Fruit fly (Drosophila melanogaster): ENCODE results near the gene CG4789.

Gene CG4789

dm6 chrX:16751579-16752156 is 49.1 kb upstream of the CG4789 start, which contains the start of gene goe (continued):
- TF ChIP-seq CG18599 (GFP tag; optimal IDR thresholded peaks at IDR 0.05) (peak; percentile 73), unc-4 (GFP tag; IDR thresholded peaks at IDR 0.05; ENCODE audit: partially characterized antibody) (peak; percentile 81), CG14710 (tag; optimal IDR thresholded peaks at IDR 0.05) (peak; percentile 70), CG6272 (GFP tag; IDR thresholded peaks at IDR 0.05) (peak; percentile 60), CG30403 (GFP tag; optimal IDR thresholded peaks at IDR 0.05) (peak; percentile 82), al (GFP tag; IDR thresholded peaks at IDR 0.05) (peak; percentile 78), Pdp1 (GFP tag; optimal IDR thresholded peaks at IDR 0.05) (peak; percentile 74 to 83), insv (GFP tag; optimal IDR thresholded peaks at IDR 0.05) (peak in 1 of 2 experiments; percentile 78), exex (tag; optimal IDR thresholded peaks at IDR 0.05) (peak; percentile 33), CG10274 (GFP tag; optimal IDR thresholded peaks at IDR 0.05) (peak; percentile 19), crc (GFP tag; optimal IDR thresholded peaks at IDR 0.05) (peak; percentile 59), Ada2b (GFP tag; IDR thresholded peaks at IDR 0.05) (peak; percentile 57), CG32772 (GFP tag; IDR thresholded peaks at IDR 0.05) (peak; percentile 70), esg (GFP tag; conservative IDR thresholded peaks at IDR 0.05) (peak; percentile 24; the same call in 1 of the 2 replicates), cato (GFP tag; optimal IDR thresholded peaks at IDR 0.05; ENCODE audit: borderline replicate concordance) (peak; percentile 29), CG10543 (GFP tag; optimal IDR thresholded peaks at IDR 0.05) (peak; percentile 89), NFAT (GFP tag; IDR thresholded peaks at IDR 0.05) (peak; percentile 91), lab (GFP tag; optimal IDR thresholded peaks at IDR 0.05) (peak; percentile 84), nau (GFP tag; optimal IDR thresholded peaks at IDR 0.05) (peak; percentile 17), bigmax (GFP tag; optimal IDR thresholded peaks at IDR 0.05) (peak; percentile 0), Drgx (GFP tag; IDR thresholded peaks at IDR 0.05) (peak; percentile 61), Six4 (GFP tag; optimal IDR thresholded peaks at IDR 0.05) (peak; percentile 40), Kr (GFP tag; optimal IDR thresholded peaks at IDR 0.05) (no peak), CG18011 (GFP tag; optimal IDR thresholded peaks at IDR 0.05) (peak; percentile 65), zfh2 (GFP tag; optimal IDR thresholded peaks at IDR 0.05) (peak; percentile 90), CG8290 (GFP tag; optimal IDR thresholded peaks at IDR 0.05) (peak; percentile 83), CG8290 (tag; optimal IDR thresholded peaks at IDR 0.05) (peak in 1 of 2 experiments; percentile 90), CoRest (tag; optimal IDR thresholded peaks at IDR 0.05) (peak; percentile 82), CG3995 (GFP tag; optimal IDR thresholded peaks at IDR 0.05) (peak; percentile 49), B-H2 (GFP tag; optimal IDR thresholded peaks at IDR 0.05) (peak; percentile 74), fd64A (GFP tag; optimal IDR thresholded peaks at IDR 0.05) (no peak), pho (GFP tag; optimal IDR thresholded peaks at IDR 0.05) (peak; percentile 91), sd (tag; optimal IDR thresholded peaks at IDR 0.05) (peak; percentile 4), CG17361 (GFP tag; IDR thresholded peaks at IDR 0.05) (peak; percentile 39; the same call in 2 of the 3 replicates), dpn (GFP tag; optimal IDR thresholded peaks at IDR 0.05) (peak; percentile 82 to 91), TFAM (GFP tag; optimal IDR thresholded peaks at IDR 0.05) (no peak), crp (GFP tag; optimal IDR thresholded peaks at IDR 0.05) (peak in 1 of 2 experiments; percentile 44), gcm (GFP tag; optimal IDR thresholded peaks at IDR 0.05) (peak; percentile 46), sens-2 (GFP tag; IDR thresholded peaks at IDR 0.05) (peak; percentile 70), Adf1 (GFP tag; IDR thresholded peaks at IDR 0.05) (peak; percentile 40), ara (GFP tag; IDR thresholded peaks at IDR 0.05) (peak; percentile 67), BtbVII (GFP tag; optimal IDR thresholded peaks at IDR 0.05) (peak; percentile 40), CG7928 (GFP tag; optimal IDR thresholded peaks at IDR 0.05) (peak; percentile 46), slou (GFP tag; optimal IDR thresholded peaks at IDR 0.05) (peak; percentile 86), dimm (GFP tag; IDR thresholded peaks at IDR 0.05) (0 out of 2 replicates have a peak, but pooled peaks have one; percentile 27), D19A (tag; optimal IDR thresholded peaks at IDR 0.05) (no peak), CG9797 (GFP tag; optimal IDR thresholded peaks at IDR 0.05) (peak; percentile 41), ATbp (GFP tag; optimal IDR thresholded peaks at IDR 0.05) (peak; percentile 73), disco-r (GFP tag; optimal IDR thresholded peaks at IDR 0.05) (peak; percentile 83)

Measured in whole organism, embryonic.